Fruit fly (Drosophila melanogaster) whole organism: Measurements from ENCODE around the gene mtg.

Experiments used
- Dll ChIP-seq: fragments of >200 bp; optimal IDR thresholded peaks from 2 replicates; lab custom pipeline; 2017
- EcR ChIP-seq, 2 experiments: fragments of >200 bp; optimal IDR thresholded peaks; 2 replicates each; lab custom pipeline; 2017; ENCODE audit warnings: missing biosample characterization in 2 of 2, missing genetic modification characterization in 2 of 2, missing genetic modification reagents in 2 of 2
- pan ChIP-seq: fragments of >200 bp; optimal IDR thresholded peaks from 2 replicates; lab custom pipeline; 2017
- usp ChIP-seq: fragments of >200 bp; optimal IDR thresholded peaks from 2 replicates; lab custom pipeline; 2017; ENCODE audit warnings: missing biosample characterization, missing genetic modification characterization, mixed read lengths

- TF ChIP-seq Dll = no peak
- TF ChIP-seq pan (lab: Kevin White, UChicago) = no peak
- TF ChIP-seq usp = no peak
- no peak for TF ChIP-seq EcR (GFP tag; optimal IDR thresholded peaks at IDR 0.05; lab: Kevin White, UChicago)
These were observed 33.9 kb downstream of the mtg start for dm6 chr3R:8284234-8284633.
